Worm (Caenorhabditis elegans): ENCODE results near the gene clec-224.
A peak's percentile ranks its signal among the peaks of the same experiment; 100 is the strongest.

clec-224 gene

DNA sequence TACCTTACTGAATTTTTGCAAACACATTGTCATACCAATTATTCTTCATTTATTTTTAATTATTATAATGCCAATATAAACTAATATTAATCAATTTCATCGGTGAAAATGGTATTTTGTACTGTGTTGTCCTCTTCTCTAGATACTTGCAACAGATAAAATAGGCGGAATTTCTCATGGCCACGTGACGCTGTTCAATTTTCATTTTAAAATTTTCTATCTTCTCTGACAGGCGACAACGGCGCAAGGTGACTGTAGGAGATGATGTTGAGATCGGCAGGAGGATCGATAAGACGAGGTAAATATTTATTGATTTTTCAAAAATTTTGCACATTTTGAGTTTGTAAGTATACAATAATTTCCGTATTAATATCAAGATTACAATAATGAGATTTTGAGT is 15.0 kb upstream of the clec-224 start, which contains the start of gene ogdh-2:
TSS of gene ogdh-2 (plus strand) at position 233 of the 400 bp plus-strand sequence.
- TF ChIP-seq Y95B8A.8 (GFP tag; IDR thresholded peaks at IDR 0.05) (0 out of 2 replicates have a peak, but pooled peaks have one; percentile 7), Y53G8AR.9 (GFP tag; conservative IDR thresholded peaks at IDR 0.05) (0 out of 2 replicates have a peak, but pooled peaks have one; percentile 14), Y79H2A.3 (GFP tag; conservative IDR thresholded peaks at IDR 0.05) (no peak)

DNA sequence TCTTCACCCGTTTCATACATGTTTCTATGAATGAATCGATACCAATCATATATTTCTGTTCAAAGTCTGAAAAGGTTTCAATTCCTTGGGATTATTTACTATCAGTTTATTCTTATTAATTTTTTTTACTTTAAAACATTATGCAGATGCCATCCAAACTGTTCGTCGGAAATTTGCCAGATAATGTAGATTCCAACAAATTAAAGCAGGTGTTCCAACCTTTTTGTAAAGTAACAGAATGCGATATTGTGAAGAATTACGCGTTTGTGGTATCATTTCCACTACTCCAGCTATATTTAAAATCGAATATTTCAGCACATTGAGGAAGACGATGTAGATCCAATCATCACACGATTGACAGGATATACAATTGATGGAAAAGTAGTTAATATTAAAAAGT is 12.9 kb upstream of the clec-224 start, which contains the start of gene rnp-1:
TSS of gene rnp-1 (plus strand) at position 145 of the 400 bp plus-strand sequence.
- TF ChIP-seq ZK185.1 (tag; optimal IDR thresholded peaks at IDR 0.05; ENCODE audit: poor library complexity, severe bottlenecking): no peak
- no peak for TF ChIP-seq let-526 (GFP tag; IDR thresholded peaks at IDR 0.05)
- no peak for TF ChIP-seq let-607 (tag; optimal IDR thresholded peaks at IDR 0.05)
- no peak for TF ChIP-seq nhr-179 (tag; optimal IDR thresholded peaks at IDR 0.05)
- TF ChIP-seq bed-1 (GFP tag; IDR thresholded peaks at IDR 0.05): no peak
- TF ChIP-seq mxl-1 (tag; optimal IDR thresholded peaks at IDR 0.05): no peak
- no peak for TF ChIP-seq pha-4 (tag; optimal IDR thresholded peaks at IDR 0.05)
- TF ChIP-seq Y53G8AR.9 (GFP tag; conservative IDR thresholded peaks at IDR 0.05): 0 out of 2 replicates have a peak, but pooled peaks have one; percentile 36
- no peak for TF ChIP-seq C06A6.2 (GFP tag; conservative IDR thresholded peaks at IDR 0.05)
- peak in 1 of 3 experiments; percentile 4 for TF ChIP-seq lin-35 (GFP tag; optimal IDR thresholded peaks at IDR 0.05)
- peak; percentile 15 for TF ChIP-seq ama-1 (optimal IDR thresholded peaks at IDR 0.05)
- peak in 1 of 2 experiments; percentile 72 for TF ChIP-seq ama-1 (GFP tag; optimal IDR thresholded peaks at IDR 0.05)
- peak; percentile 16 for TF ChIP-seq F49E8.2 (tag; optimal IDR thresholded peaks at IDR 0.05; ENCODE audit: insufficient read depth)
- TF ChIP-seq B0336.3 (GFP tag; IDR thresholded peaks at IDR 0.05): peak; percentile 58; the same call in 1 of the 2 replicates
- TF ChIP-seq Y79H2A.3 (GFP tag; conservative IDR thresholded peaks at IDR 0.05): no peak
- TF ChIP-seq F57C9.4 (tag; optimal IDR thresholded peaks at IDR 0.05): no peak
- 0 out of 2 replicates have a peak, but pooled peaks have one; percentile 23 for TF ChIP-seq ceh-100 (GFP tag; IDR thresholded peaks at IDR 0.05)
- TF ChIP-seq repo-1 (tag; optimal IDR thresholded peaks at IDR 0.05): no peak
- TF ChIP-seq ztf-3 (GFP tag; optimal IDR thresholded peaks at IDR 0.05): no peak
- no peak for TF ChIP-seq ztf-18 (tag; optimal IDR thresholded peaks at IDR 0.05)
- no peak for TF ChIP-seq nhr-120 (GFP tag; IDR thresholded peaks at IDR 0.05)
- TF ChIP-seq attf-5 (GFP tag; optimal IDR thresholded peaks at IDR 0.05): no peak
- TF ChIP-seq madf-8 (GFP tag; conservative IDR thresholded peaks at IDR 0.05): no peak
- TF ChIP-seq dpff-1 (tag; optimal IDR thresholded peaks at IDR 0.05): no peak
- TF ChIP-seq C17E4.6 (GFP tag; IDR thresholded peaks at IDR 0.05): no peak
- TF ChIP-seq tbx-9 (tag; optimal IDR thresholded peaks at IDR 0.05; ENCODE audit: borderline replicate concordance): no peak
- no peak for TF ChIP-seq madf-10 (tag; optimal IDR thresholded peaks at IDR 0.05)
- no peak for TF ChIP-seq him-1 (tag; optimal IDR thresholded peaks at IDR 0.05)
- no peak for TF ChIP-seq ccch-3 (GFP tag; optimal IDR thresholded peaks at IDR 0.05)
- TF ChIP-seq nfyb-1 (GFP tag; IDR thresholded peaks at IDR 0.05): peak; percentile 17; the same call in 1 of the 2 replicates
- TF ChIP-seq ztf-28 (GFP tag; IDR thresholded peaks at IDR 0.05): no peak
- TF ChIP-seq lin-40 (tag; optimal IDR thresholded peaks at IDR 0.05): no peak
- TF ChIP-seq T26A5.8 (tag; optimal IDR thresholded peaks at IDR 0.05): no peak
- no peak for TF ChIP-seq madf-6 (GFP tag; IDR thresholded peaks at IDR 0.05)
- no peak for TF ChIP-seq madf-3 (GFP tag; IDR thresholded peaks at IDR 0.05)
- TF ChIP-seq pbrm-1 (GFP tag; IDR thresholded peaks at IDR 0.05): 0 out of 2 replicates have a peak, but pooled peaks have one; percentile 29
- 0 out of 2 replicates have a peak, but pooled peaks have one; percentile 8 for TF ChIP-seq hmg-1.2 (GFP tag; IDR thresholded peaks at IDR 0.05)
- TF ChIP-seq tlf-1 (GFP tag; optimal IDR thresholded peaks at IDR 0.05): peak; percentile 24
- no peak for TF ChIP-seq nhr-80 (tag; optimal IDR thresholded peaks at IDR 0.05)
- TF ChIP-seq attf-6 (GFP tag; IDR thresholded peaks at IDR 0.05): 0 out of 2 replicates have a peak, but pooled peaks have one; percentile 11
- no peak for TF ChIP-seq sdz-38 (tag; optimal IDR thresholded peaks at IDR 0.05)
- TF ChIP-seq atf-7 (tag; optimal IDR thresholded peaks at IDR 0.05): no peak
- TF ChIP-seq hlh-12 (tag; optimal IDR thresholded peaks at IDR 0.05): no peak
- TF ChIP-seq Y56A3A.18 (GFP tag; IDR thresholded peaks at IDR 0.05): 0 out of 2 replicates have a peak, but pooled peaks have one; percentile 10
